Fruit fly (Drosophila melanogaster): ENCODE measurements around the gene Dpck.

Gene Dpck

dm6 chr3R:7074297-7075114, 7.5 kb upstream of the Dpck start, which contains the start of the genes Ufl1 and CG1943 (continued):
- TF ChIP-seq NK7.1 (GFP tag; optimal IDR thresholded peaks at IDR 0.05) (no peak), CG32772 (GFP tag; IDR thresholded peaks at IDR 0.05) (no peak), CG6175 (GFP tag; IDR thresholded peaks at IDR 0.05) (no peak), CG7357 (GFP tag; IDR thresholded peaks at IDR 0.05) (no peak), yki (optimal IDR thresholded peaks at IDR 0.05) (no peak), CG31388 (GFP tag; optimal IDR thresholded peaks at IDR 0.05) (no peak), croc (GFP tag; conservative IDR thresholded peaks at IDR 0.05) (no peak), Atf6 (GFP tag; IDR thresholded peaks at IDR 0.05) (no peak), Myb (GFP tag; optimal IDR thresholded peaks at IDR 0.05) (peak; percentile 96), CG11398 (GFP tag; optimal IDR thresholded peaks at IDR 0.05) (no peak), CG12942 (GFP tag; optimal IDR thresholded peaks at IDR 0.05) (no peak), lab (GFP tag; optimal IDR thresholded peaks at IDR 0.05) (peak; percentile 7), tgo (GFP tag; IDR thresholded peaks at IDR 0.05) (no peak), CG10431 (GFP tag; optimal IDR thresholded peaks at IDR 0.05) (no peak), CG14050 (GFP tag; IDR thresholded peaks at IDR 0.05) (no peak), dati (GFP tag; IDR thresholded peaks at IDR 0.05) (no peak), dysf (GFP tag; IDR thresholded peaks at IDR 0.05) (no peak), Rx (GFP tag; IDR thresholded peaks at IDR 0.05) (no peak), Neu2 (GFP tag; optimal IDR thresholded peaks at IDR 0.05; ENCODE audit: borderline replicate concordance) (no peak), CG1603 (tag; optimal IDR thresholded peaks at IDR 0.05) (peak; percentile 35), br (optimal IDR thresholded peaks at IDR 0.05) (no peak), CG11695 (GFP tag; IDR thresholded peaks at IDR 0.05) (no peak), dimm (GFP tag; IDR thresholded peaks at IDR 0.05) (no peak), exex (tag; optimal IDR thresholded peaks at IDR 0.05) (no peak), CG18599 (GFP tag; optimal IDR thresholded peaks at IDR 0.05) (no peak), BEAF-32 (GFP tag; optimal IDR thresholded peaks at IDR 0.05) (peak; percentile 93), fd3F (GFP tag; optimal IDR thresholded peaks at IDR 0.05) (no peak), hkb (optimal IDR thresholded peaks at IDR 0.05) (peak; percentile 49), hkb (GFP tag; IDR thresholded peaks at IDR 0.05) (no peak), zfh1 (GFP tag; IDR thresholded peaks at IDR 0.05) (no peak), ab (GFP tag; optimal IDR thresholded peaks at IDR 0.05) (no peak), CG7963 (GFP tag; IDR thresholded peaks at IDR 0.05; ENCODE audit: partially characterized antibody) (no peak), CG12769 (tag; optimal IDR thresholded peaks at IDR 0.05) (peak; percentile 19), az2 (GFP tag; optimal IDR thresholded peaks at IDR 0.05) (no peak), Mrtf (GFP tag; IDR thresholded peaks at IDR 0.05) (no peak), ci (GFP tag; IDR thresholded peaks at IDR 0.05) (no peak), CG10462 (GFP tag; optimal IDR thresholded peaks at IDR 0.05) (no peak), CG4707 (GFP tag; optimal IDR thresholded peaks at IDR 0.05) (no peak), bbx (GFP tag; IDR thresholded peaks at IDR 0.05; ENCODE audit: partially characterized antibody) (no peak), sd (tag; optimal IDR thresholded peaks at IDR 0.05) (peak; percentile 86), ranshi (GFP tag; IDR thresholded peaks at IDR 0.05) (no peak), CG11085 (GFP tag; IDR thresholded peaks at IDR 0.05) (no peak), YL-1 (GFP tag; optimal IDR thresholded peaks at IDR 0.05) (peak; percentile 69), vfl (GFP tag; optimal IDR thresholded peaks at IDR 0.05) (no peak), CG4854 (GFP tag; optimal IDR thresholded peaks at IDR 0.05) (no peak), CG10147 (GFP tag; optimal IDR thresholded peaks at IDR 0.05) (no peak), oc (tag; optimal IDR thresholded peaks at IDR 0.05) (no peak), ERR (GFP tag; optimal IDR thresholded peaks at IDR 0.05) (no peak), phol (tag; optimal IDR thresholded peaks at IDR 0.05) (peak; percentile 21), CG17385 (GFP tag; optimal IDR thresholded peaks at IDR 0.05) (no peak), CrebB (tag; optimal IDR thresholded peaks at IDR 0.05) (no peak)

Measured in whole organism, embryonic.